Worm (Caenorhabditis elegans): ENCODE data around the gene F59B10.3.

The F59B10.3 gene

ce11 chrII:10547311-10547710 lies 37.0 kb downstream of the F59B10.3 start (continued):
- TF ChIP-seq pbrm-1 (GFP tag; IDR thresholded peaks at IDR 0.05) (peak; percentile 42; the same call in 1 of the 2 replicates), mcd-1 (GFP tag; IDR thresholded peaks at IDR 0.05) (peak; percentile 51), attf-3 (GFP tag; conservative IDR thresholded peaks at IDR 0.05) (no peak), Y56A3A.18 (GFP tag; IDR thresholded peaks at IDR 0.05) (no peak), hrde-1 (tag; optimal IDR thresholded peaks at IDR 0.05; ENCODE audit: borderline replicate concordance) (no peak), aptf-2 (GFP tag; conservative IDR thresholded peaks at IDR 0.05) (no peak; the same call in 1 of the 2 replicates), F23B12.7 (tag; optimal IDR thresholded peaks at IDR 0.05; ENCODE audit: insufficient read depth) (no peak), chd-7 (tag; optimal IDR thresholded peaks at IDR 0.05) (peak; percentile 51), sea-2 (GFP tag; IDR thresholded peaks at IDR 0.05) (no peak), cebp-1 (GFP tag; IDR thresholded peaks at IDR 0.05) (no peak), cebp-1 (tag; optimal IDR thresholded peaks at IDR 0.05) (peak; percentile 41), xnd-1 (tag; optimal IDR thresholded peaks at IDR 0.05) (no peak), rec-8 (tag; optimal IDR thresholded peaks at IDR 0.05) (no peak), hlh-26 (GFP tag; conservative IDR thresholded peaks at IDR 0.05) (no peak), nfyb-1 (GFP tag; IDR thresholded peaks at IDR 0.05) (peak; percentile 70), egl-44 (GFP tag; IDR thresholded peaks at IDR 0.05) (peak; percentile 19; the same call in 1 of the 2 replicates), Y79H2A.3 (GFP tag; conservative IDR thresholded peaks at IDR 0.05) (no peak), ceh-79 (tag; optimal IDR thresholded peaks at IDR 0.05) (no peak), F57A8.1 (GFP tag; optimal IDR thresholded peaks at IDR 0.05) (no peak), tbx-9 (tag; optimal IDR thresholded peaks at IDR 0.05; ENCODE audit: borderline replicate concordance) (no peak), Y95B8A.8 (GFP tag; IDR thresholded peaks at IDR 0.05) (peak; percentile 77; the same call in 1 of the 2 replicates), F57C9.4 (tag; optimal IDR thresholded peaks at IDR 0.05) (peak; percentile 22), lir-1 (GFP tag; conservative IDR thresholded peaks at IDR 0.05) (no peak; the same call in 1 of the 2 replicates), F22D6.2 (tag; optimal IDR thresholded peaks at IDR 0.05) (no peak), hsf-1 (GFP tag; IDR thresholded peaks at IDR 0.05) (no peak), Y67H2A.10 (GFP tag; conservative IDR thresholded peaks at IDR 0.05) (no peak; the same call in 1 of the 2 replicates), tlf-1 (GFP tag; optimal IDR thresholded peaks at IDR 0.05) (no peak), let-607 (tag; optimal IDR thresholded peaks at IDR 0.05) (peak in 1 of 2 experiments; percentile 0), rcor-1 (GFP tag; IDR thresholded peaks at IDR 0.05) (no peak), nhr-179 (tag; optimal IDR thresholded peaks at IDR 0.05) (no peak), Y53F4B.3 (GFP tag; IDR thresholded peaks at IDR 0.05) (no peak), nfya-1 (tag; optimal IDR thresholded peaks at IDR 0.05; ENCODE audit: borderline replicate concordance, insufficient read depth) (no peak), dpff-1 (tag; optimal IDR thresholded peaks at IDR 0.05) (peak; percentile 59), lin-26 (GFP tag; IDR thresholded peaks at IDR 0.05) (no peak; the same call in 1 of the 2 replicates), aptf-3 (GFP tag; IDR thresholded peaks at IDR 0.05) (no peak; the same call in 1 of the 2 replicates), attf-6 (GFP tag; IDR thresholded peaks at IDR 0.05) (no peak), hmg-20 (GFP tag; IDR thresholded peaks at IDR 0.05) (no peak), ceh-58 (GFP tag; IDR thresholded peaks at IDR 0.05) (no peak), B0336.3 (GFP tag; IDR thresholded peaks at IDR 0.05) (peak; percentile 66; the same call in 1 of the 2 replicates), F49E8.2 (tag; optimal IDR thresholded peaks at IDR 0.05; ENCODE audit: insufficient read depth) (no peak), F10E7.11 (tag; optimal IDR thresholded peaks at IDR 0.05) (no peak), mxl-1 (tag; optimal IDR thresholded peaks at IDR 0.05) (no peak), lin-54 (GFP tag; optimal IDR thresholded peaks at IDR 0.05) (no peak), zim-3 (tag; optimal IDR thresholded peaks at IDR 0.05) (peak; percentile 40), ceh-100 (GFP tag; IDR thresholded peaks at IDR 0.05) (no peak), somi-1 (GFP tag; optimal IDR thresholded peaks at IDR 0.05) (peak; percentile 50), B0035.1 (tag; optimal IDR thresholded peaks at IDR 0.05) (no peak), B0019.2 (GFP tag; conservative IDR thresholded peaks at IDR 0.05) (no peak)
